Fruit fly (Drosophila melanogaster) whole organism, embryonic: ENCODE data around the gene MED19.

Experiments used
- Adf1 ChIP-seq: fragments of 200-800 bp; sonication (Bioruptor generic); IDR thresholded peaks from 2 replicates; pipeline ENCODE4 v1.3.6; 2022; ENCODE audit warnings: missing biosample characterization, missing genetic modification characterization
- CG10321 ChIP-seq: fragments of 200-800 bp; sonication (Bioruptor generic); IDR thresholded peaks from 2 replicates; pipeline ENCODE4 v1.3.6; 2022; ENCODE audit warnings: missing biosample characterization, missing genetic modification characterization
- CG10431 ChIP-seq: fragments of 200-800 bp; sonication (Bioruptor generic); optimal IDR thresholded peaks from 3 replicates; lab custom pipeline; 2018; ENCODE audit warnings: missing biosample characterization, mild to moderate bottlenecking, missing genetic modification characterization
- CG10462 ChIP-seq: fragments of 200-800 bp; sonication (Bioruptor generic); optimal IDR thresholded peaks from 2 replicates; lab custom pipeline; 2016; ENCODE audit warnings: missing biosample characterization, missing genetic modification characterization
- CG12219 ChIP-seq: fragments of 200-800 bp; sonication (Bioruptor generic); optimal IDR thresholded peaks from 3 replicates; lab custom pipeline; 2018; ENCODE audit warnings: missing biosample characterization, mild to moderate bottlenecking, missing genetic modification characterization
- CG12744 ChIP-seq: fragments of 200-800 bp; sonication (Bioruptor generic); optimal IDR thresholded peaks from 2 replicates; lab custom pipeline; 2016; ENCODE audit warnings: missing biosample characterization, missing genetic modification characterization
- CG13624 ChIP-seq: fragments of 200-800 bp; sonication (Bioruptor generic); optimal IDR thresholded peaks from 2 replicates; lab custom pipeline; 2016; ENCODE audit warnings: missing biosample characterization, missing genetic modification characterization
- CG17612 ChIP-seq: fragments of 200-800 bp; sonication (Bioruptor generic); IDR thresholded peaks from 2 replicates; pipeline ENCODE4 v1.3.6; 2022; ENCODE audit warnings: missing biosample characterization, missing genetic modification characterization
- CG30431 ChIP-seq: fragments of 200-800 bp; sonication (Bioruptor generic); optimal IDR thresholded peaks from 2 replicates; lab custom pipeline; 2017; ENCODE audit warnings: missing biosample characterization, missing genetic modification characterization
- CG31365 ChIP-seq: fragments of 200-800 bp; sonication (Bioruptor generic); optimal IDR thresholded peaks from 2 replicates; lab custom pipeline; 2018; ENCODE audit warnings: missing biosample characterization, mild to moderate bottlenecking, missing genetic modification characterization
- CG32772 ChIP-seq: fragments of 200-800 bp; sonication (Bioruptor generic); IDR thresholded peaks from 2 replicates; pipeline ENCODE4 v1.3.6; 2022; ENCODE audit warnings: missing biosample characterization, missing genetic modification characterization
- CG4360 ChIP-seq: fragments of 200-800 bp; sonication (Bioruptor generic); IDR thresholded peaks from 2 replicates; pipeline ENCODE4 v1.3.6; 2022; ENCODE audit warnings: missing biosample characterization, missing genetic modification characterization
- CG4730 ChIP-seq: fragments of 200-800 bp; sonication (Bioruptor generic); IDR thresholded peaks from 2 replicates; pipeline ENCODE4 v1.3.6; 2022; ENCODE audit warnings: missing biosample characterization, missing genetic modification characterization
- CG4854 ChIP-seq: fragments of 200-800 bp; sonication (Bioruptor generic); optimal IDR thresholded peaks from 2 replicates; lab custom pipeline; 2016; ENCODE audit warnings: missing biosample characterization, missing genetic modification characterization, inconsistent platforms
- CG6175 ChIP-seq: fragments of 200-800 bp; sonication (Bioruptor generic); IDR thresholded peaks from 3 replicates; pipeline ENCODE4 v1.3.6; 2022; ENCODE audit warnings: missing biosample characterization, missing genetic modification characterization
- CG6254 ChIP-seq: fragments of 200-800 bp; sonication (Bioruptor generic); optimal IDR thresholded peaks from 3 replicates; lab custom pipeline; 2017; ENCODE audit warnings: mild to moderate bottlenecking, missing biosample characterization, missing genetic modification reagents, missing genetic modification characterization
- CG6272 ChIP-seq: fragments of 200-800 bp; sonication (Bioruptor generic); IDR thresholded peaks from 2 replicates; pipeline ENCODE4 v1.3.6; 2022; ENCODE audit warnings: missing biosample characterization, missing genetic modification characterization
- CG6654 ChIP-seq: fragments of 200-800 bp; sonication (Bioruptor generic); optimal IDR thresholded peaks from 2 replicates; lab custom pipeline; 2017; ENCODE audit warnings: missing biosample characterization, mild to moderate bottlenecking, missing genetic modification characterization
- CG7556 ChIP-seq: fragments of 200-800 bp; sonication (Bioruptor generic); optimal IDR thresholded peaks from 2 replicates; lab custom pipeline; 2017; ENCODE audit warnings: missing biosample characterization, mild to moderate bottlenecking, missing genetic modification characterization
- CkIIα-i1 ChIP-seq: fragments of 200-800 bp; sonication (Bioruptor generic); IDR thresholded peaks from 2 replicates; pipeline ENCODE4 v1.3.6; 2022; ENCODE audit warnings: missing biosample characterization, missing genetic modification characterization
- D19A ChIP-seq: fragments of 200-800 bp; optimal IDR thresholded peaks from 3 replicates; lab custom pipeline; 2019; ENCODE audit warnings: missing biosample characterization, mild to moderate bottlenecking, missing genetic modification characterization, moderate library complexity
- Dad ChIP-seq: fragments of 200-800 bp; sonication (Bioruptor generic); optimal IDR thresholded peaks from 3 replicates; lab custom pipeline; 2016; ENCODE audit warnings: missing biosample characterization, missing genetic modification characterization
- Ets65A ChIP-seq: fragments of 200-800 bp; sonication (Bioruptor generic); peaks from one replicate; lab custom pipeline; 2016; ENCODE audit warnings: missing biosample characterization, missing genetic modification characterization
- H2.0 ChIP-seq: fragments of 200-800 bp; sonication (Bioruptor generic); IDR thresholded peaks from 2 replicates; pipeline ENCODE4 v1.3.6; 2022; ENCODE audit warnings: missing biosample characterization, missing genetic modification characterization
- HLH3B ChIP-seq: fragments of 200-800 bp; sonication (Bioruptor generic); IDR thresholded peaks from 2 replicates; pipeline ENCODE4 v1.3.6; 2022; ENCODE audit warnings: missing biosample characterization, missing genetic modification characterization
- Mad ChIP-seq: fragments of 200-800 bp; sonication (Bioruptor generic); optimal IDR thresholded peaks from 2 replicates; lab custom pipeline; 2016; ENCODE audit warnings: missing biosample characterization, missing genetic modification characterization
- Meics ChIP-seq: fragments of 200-800 bp; sonication (Bioruptor generic); optimal IDR thresholded peaks from 2 replicates; lab custom pipeline; 2017; ENCODE audit warnings: missing biosample characterization, mild to moderate bottlenecking, missing genetic modification characterization
- Myb ChIP-seq: fragments of 200-800 bp; sonication (Bioruptor generic); optimal IDR thresholded peaks from 2 replicates; lab custom pipeline; 2016; ENCODE audit warnings: missing biosample characterization, missing genetic modification characterization
- Poxn ChIP-seq: fragments of 200-800 bp; sonication (Bioruptor generic); IDR thresholded peaks from 2 replicates; pipeline ENCODE4 v1.3.6; 2022; ENCODE audit warnings: missing biosample characterization, missing genetic modification characterization
- Scr ChIP-seq: fragments of 200-800 bp; sonication (Bioruptor generic); IDR thresholded peaks from 2 replicates; pipeline ENCODE4 v1.3.6; 2022; ENCODE audit warnings: missing biosample characterization, missing genetic modification characterization; ENCODE audit not compliant: partially characterized antibody
- TFAM ChIP-seq: fragments of 200-800 bp; sonication (Bioruptor generic); optimal IDR thresholded peaks from 2 replicates; lab custom pipeline; 2017; ENCODE audit warnings: missing biosample characterization, missing genetic modification characterization, inconsistent platforms
- Vsx1 ChIP-seq: fragments of 200-800 bp; sonication (Bioruptor generic); optimal IDR thresholded peaks from 2 replicates; lab custom pipeline; 2017; ENCODE audit warnings: missing biosample characterization, mild to moderate bottlenecking, missing genetic modification characterization, missing genetic modification reagents
- ase ChIP-seq: fragments of 200-800 bp; sonication (Bioruptor generic); IDR thresholded peaks from 3 replicates; pipeline ENCODE4 v1.3.6; 2022; ENCODE audit warnings: missing biosample characterization, missing genetic modification characterization
- ash1 ChIP-seq: fragments of 200-800 bp; sonication (Bioruptor generic); optimal IDR thresholded peaks from 2 replicates; lab custom pipeline; 2018; ENCODE audit warnings: missing biosample characterization, mild to moderate bottlenecking, missing genetic modification characterization
- cg ChIP-seq: fragments of 200-800 bp; sonication (Bioruptor generic); optimal IDR thresholded peaks from 3 replicates; lab custom pipeline; 2019; ENCODE audit warnings: missing biosample characterization, mild to moderate bottlenecking, missing genetic modification characterization, moderate library complexity
- chm ChIP-seq: fragments of 200-800 bp; sonication (Bioruptor generic); IDR thresholded peaks from 2 replicates; pipeline ENCODE4 v1.3.6; 2022; ENCODE audit warnings: missing biosample characterization, missing genetic modification characterization
- cwo ChIP-seq: fragments of 200-800 bp; sonication (Bioruptor generic); optimal IDR thresholded peaks from 3 replicates; lab custom pipeline; 2017; ENCODE audit warnings: missing biosample characterization, missing genetic modification characterization, mild to moderate bottlenecking, moderate library complexity, missing genetic modification reagents
- fd102C ChIP-seq: fragments of 200-800 bp; sonication (Bioruptor generic); optimal IDR thresholded peaks from 2 replicates; lab custom pipeline; 2018; ENCODE audit warnings: missing biosample characterization, mild to moderate bottlenecking, missing genetic modification characterization, moderate library complexity
- fru ChIP-seq: fragments of >200 bp; optimal IDR thresholded peaks from 2 replicates; lab custom pipeline; 2017
- gro ChIP-seq: fragments of 200-800 bp; sonication (Bioruptor generic); optimal IDR thresholded peaks from 2 replicates; lab custom pipeline; 2016; ENCODE audit warnings: missing biosample characterization, missing genetic modification characterization
- lmd ChIP-seq: fragments of 200-800 bp; sonication (Bioruptor generic); IDR thresholded peaks from 2 replicates; pipeline ENCODE4 v1.3.6; 2022; ENCODE audit warnings: missing biosample characterization, missing genetic modification characterization
- row ChIP-seq: fragments of 200-800 bp; sonication (Bioruptor generic); IDR thresholded peaks from 3 replicates; pipeline ENCODE4 v1.3.6; 2022; ENCODE audit warnings: missing biosample characterization, missing genetic modification characterization
- sc ChIP-seq, 3 experiments: fragments of >200 bp in 2 of 3; fragments of 200-800 bp in 1 of 3; sonication (Bioruptor generic) in 1 of 3; optimal IDR thresholded peaks; 2 replicates in 2 of 3; 3 replicates in 1 of 3; lab custom pipeline; 2017; ENCODE audit warnings: mild to moderate bottlenecking in 1 of 3, missing biosample characterization in 1 of 3, missing genetic modification characterization in 1 of 3, missing genetic modification reagents in 1 of 3
- shn ChIP-seq: fragments of 200-800 bp; sonication (Bioruptor generic); optimal IDR thresholded peaks from 3 replicates; lab custom pipeline; 2016; ENCODE audit warnings: missing biosample characterization, missing genetic modification characterization
- slou ChIP-seq: fragments of 200-800 bp; sonication (Bioruptor generic); optimal IDR thresholded peaks from 3 replicates; lab custom pipeline; 2016; ENCODE audit warnings: missing biosample characterization, missing genetic modification characterization
- stwl ChIP-seq: fragments of 200-800 bp; sonication (Bioruptor generic); optimal IDR thresholded peaks from 3 replicates; lab custom pipeline; 2018; ENCODE audit warnings: missing biosample characterization, mild to moderate bottlenecking, missing genetic modification characterization, moderate library complexity
- tll ChIP-seq, 2 experiments: fragments of 200-800 bp in 1 of 2; fragments of >200 bp in 1 of 2; sonication (Bioruptor generic) in 1 of 2; optimal IDR thresholded peaks; 2 replicates each; lab custom pipeline; 2017 to 2019; ENCODE audit warnings: missing biosample characterization in 2 of 2, missing genetic modification characterization in 2 of 2, mild to moderate bottlenecking in 1 of 2, moderate library complexity in 1 of 2
- unc-4 ChIP-seq: fragments of 200-800 bp; sonication (Bioruptor generic); IDR thresholded peaks from 2 replicates; pipeline ENCODE4 v1.3.6; 2022; ENCODE audit warnings: missing biosample characterization, missing genetic modification characterization; ENCODE audit not compliant: partially characterized antibody
- z ChIP-seq: fragments of 200-800 bp; sonication (Bioruptor generic); IDR thresholded peaks from 3 replicates; pipeline ENCODE4 v1.3.6; 2022; ENCODE audit warnings: missing biosample characterization, missing genetic modification characterization

The MED19 gene

DNA sequence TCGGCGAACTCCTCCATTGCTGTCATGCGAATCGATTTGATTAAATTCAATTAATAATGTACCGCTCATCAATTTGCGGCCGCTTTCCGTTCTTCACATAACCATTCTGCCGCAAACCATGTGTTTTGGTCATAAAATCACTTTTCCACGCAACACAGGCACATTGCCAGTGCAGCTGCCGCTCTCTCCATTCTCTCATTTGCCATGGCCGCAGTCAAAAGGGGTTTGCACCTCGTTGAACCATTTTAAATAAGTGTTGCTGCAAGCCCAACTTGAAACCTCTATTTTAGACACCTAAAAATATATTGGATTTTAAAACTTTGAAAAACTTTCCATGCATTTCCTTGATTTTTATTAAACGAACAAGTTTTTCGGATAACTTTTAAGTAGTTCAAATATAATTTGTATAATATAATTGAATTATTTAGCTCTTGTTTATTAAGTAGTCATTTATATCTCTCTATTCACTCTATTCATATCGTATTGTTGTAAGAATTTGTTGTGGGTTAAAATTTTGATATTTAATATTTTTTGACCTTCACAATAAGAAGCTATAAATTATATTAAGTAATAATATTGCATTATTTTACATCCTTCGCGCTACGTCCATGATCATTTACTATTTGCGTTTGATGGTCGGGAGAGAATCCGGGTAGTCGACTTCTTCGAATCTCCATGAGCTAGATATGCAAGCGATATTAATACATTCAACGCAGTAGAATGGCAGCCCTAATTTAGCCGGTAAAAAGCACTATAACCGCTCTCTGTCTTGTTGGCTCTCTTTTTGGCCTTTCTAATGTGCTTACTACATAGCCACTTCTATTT lies 10.6 kb upstream of the MED19 start, which contains the start of gene CG5535 (continued):
- TF ChIP-seq Mad (GFP tag; lab: Kevin White, UChicago) (peak; percentile 7), unc-4 (GFP tag; lab: Robert Waterston, UW) (no peak), CG12219 (GFP tag; lab: Kevin White, UChicago) (peak; percentile 49), Dad (GFP tag; lab: Kevin White, UChicago) (no peak), CG32772 (GFP tag; lab: Robert Waterston, UW) (no peak; the same call in 1 of the 2 replicates), CG4854 (GFP tag; lab: Kevin White, UChicago) (no peak), CG10321 (no peak), CG30431 (GFP tag; lab: Kevin White, UChicago) (peak; percentile 56), CG4730 (GFP tag; lab: Robert Waterston, UW) (peak; percentile 44), cwo (GFP tag; lab: Kevin White, UChicago) (peak; percentile 69), gro (GFP tag; lab: Kevin White, UChicago) (peak; percentile 3), CG6254 (GFP tag; lab: Kevin White, UChicago) (peak; percentile 41), Meics (GFP tag; lab: Kevin White, UChicago) (peak; percentile 90), cg (GFP tag; lab: Kevin White, UChicago) (peak; percentile 4), CG7556 (GFP tag; lab: Kevin White, UChicago) (peak; percentile 97), Vsx1 (peak; percentile 34), H2.0 (peak; percentile 63), fru (no peak), CG10462 (peak; percentile 64), tll (GFP tag; optimal IDR thresholded peaks at IDR 0.05; lab: Kevin White, UChicago) (peak in 1 of 2 experiments; percentile 6), sc (optimal IDR thresholded peaks at IDR 0.05; lab: Kevin White, UChicago) (no peak), sc (GFP tag; optimal IDR thresholded peaks at IDR 0.05; lab: Kevin White, UChicago) (peak; percentile 84), fd102C (GFP tag; lab: Kevin White, UChicago) (peak; percentile 24), D19A (tag; lab: Kevin White, UChicago) (peak; percentile 75), CG6654 (peak; percentile 26), z (no peak), slou (GFP tag; lab: Kevin White, UChicago) (peak; percentile 66), chm (GFP tag; lab: Robert Waterston, UW) (peak; percentile 79), row (GFP tag; lab: Robert Waterston, UW) (peak; percentile 88), Poxn (GFP tag; lab: Robert Waterston, UW) (no peak), CG4360 (GFP tag; lab: Robert Waterston, UW) (no peak), Ets65A (GFP tag; lab: Kevin White, UChicago) (peak; percentile 86), CG13624 (GFP tag; lab: Kevin White, UChicago) (peak; percentile 30), Scr (GFP tag; lab: Robert Waterston, UW) (no peak), ase (GFP tag; lab: Robert Waterston, UW) (peak; percentile 53; the same call in 2 of the 3 replicates), lmd (GFP tag; lab: Robert Waterston, UW) (peak; percentile 67), CG12744 (no peak), CG6272 (GFP tag; lab: Robert Waterston, UW) (peak; percentile 55), CG10431 (GFP tag; lab: Kevin White, UChicago) (peak; percentile 59), CG6175 (GFP tag; lab: Robert Waterston, UW) (peak; percentile 35; the same call in 1 of the 3 replicates), Adf1 (GFP tag; lab: Robert Waterston, UW) (no peak), CG31365 (tag; lab: Kevin White, UChicago) (peak; percentile 43), shn (GFP tag; lab: Kevin White, UChicago) (peak; percentile 34), stwl (tag; lab: Kevin White, UChicago) (peak; percentile 20), TFAM (GFP tag; lab: Kevin White, UChicago) (no peak), HLH3B (GFP tag; lab: Robert Waterston, UW) (peak; percentile 45; the same call in 1 of the 2 replicates), CG17612 (GFP tag; lab: Robert Waterston, UW) (peak; percentile 22; the same call in 1 of the 2 replicates), Myb (GFP tag; lab: Kevin White, UChicago) (peak; percentile 24), ash1 (GFP tag; lab: Kevin White, UChicago) (no peak), CkIIα-i1 (no peak)
